Worm (Caenorhabditis elegans): ENCODE measurements around the gene mtpn-1.

Gene mtpn-1

ce11 chrX:2386922-2387566 lies 20.2 kb upstream of the mtpn-1 start:
- peak; percentile 35 for TF ChIP-seq nhr-43 (tag; optimal IDR thresholded peaks at IDR 0.05; ENCODE audit: poor library complexity, severe bottlenecking)
- no peak for TF ChIP-seq nhr-76 (tag; optimal IDR thresholded peaks at IDR 0.05)
- TF ChIP-seq nhr-11 (tag; optimal IDR thresholded peaks at IDR 0.05): no peak
- TF ChIP-seq nhr-25 (tag; optimal IDR thresholded peaks at IDR 0.05): no peak
- TF ChIP-seq nhr-23 (tag; optimal IDR thresholded peaks at IDR 0.05): peak; percentile 43
- no peak for TF ChIP-seq ztf-4 (tag; optimal IDR thresholded peaks at IDR 0.05)

ce11 chrX:2394983-2395382 lies 12.3 kb upstream of the mtpn-1 start, which contains the start of gene C43H6.6:
TSS of gene C43H6.6 (plus strand) at chrX:2395283.
- no peak for TF ChIP-seq ama-1 (optimal IDR thresholded peaks at IDR 0.05)
- no peak for TF ChIP-seq sea-2 (GFP tag; optimal IDR thresholded peaks at IDR 0.05)
- TF ChIP-seq ZK546.5 (tag; optimal IDR thresholded peaks at IDR 0.05): no peak
- no peak for TF ChIP-seq fkh-10 (GFP tag; optimal IDR thresholded peaks at IDR 0.05)
- no peak for TF ChIP-seq unc-39 (tag; optimal IDR thresholded peaks at IDR 0.05)
- TF ChIP-seq pha-4 (tag; optimal IDR thresholded peaks at IDR 0.05): no peak
- no peak for TF ChIP-seq fos-1 (tag; optimal IDR thresholded peaks at IDR 0.05)
- no peak for TF ChIP-seq aly-2 (tag; optimal IDR thresholded peaks at IDR 0.05)
- TF ChIP-seq ztf-11 (tag; optimal IDR thresholded peaks at IDR 0.05): no peak
- TF ChIP-seq nhr-77 (tag; optimal IDR thresholded peaks at IDR 0.05): no peak
- no peak for TF ChIP-seq elt-2 (tag; optimal IDR thresholded peaks at IDR 0.05)
- TF ChIP-seq nhr-28 (tag; optimal IDR thresholded peaks at IDR 0.05): no peak
- no peak for TF ChIP-seq eor-1 (tag; optimal IDR thresholded peaks at IDR 0.05)
- no peak for TF ChIP-seq pqm-1 (tag; optimal IDR thresholded peaks at IDR 0.05)
- no peak for TF ChIP-seq lin-15B (tag; optimal IDR thresholded peaks at IDR 0.05)
- no peak for TF ChIP-seq unc-62 (GFP tag; optimal IDR thresholded peaks at IDR 0.05)

ce11 chrX:2401883-2402282 lies 5.4 kb upstream of the mtpn-1 start, which contains the start of gene dhhc-9:
TSS of gene dhhc-9 (minus strand) at chrX:2402036.
- TF ChIP-seq nhr-23 (tag; optimal IDR thresholded peaks at IDR 0.05) (peak; percentile 39), zag-1 (tag; optimal IDR thresholded peaks at IDR 0.05) (no peak), hmg-11 (tag; optimal IDR thresholded peaks at IDR 0.05) (peak; percentile 97), pha-4 (tag; optimal IDR thresholded peaks at IDR 0.05) (peak; percentile 5), snpc-4 (tag; optimal IDR thresholded peaks at IDR 0.05) (peak; percentile 53), nhr-43 (tag; optimal IDR thresholded peaks at IDR 0.05; ENCODE audit: poor library complexity, severe bottlenecking) (peak; percentile 41), daf-12 (tag; optimal IDR thresholded peaks at IDR 0.05) (no peak), fos-1 (tag; optimal IDR thresholded peaks at IDR 0.05) (no peak), ceh-28 (tag; optimal IDR thresholded peaks at IDR 0.05) (no peak), aly-2 (tag; optimal IDR thresholded peaks at IDR 0.05) (no peak), elt-3 (tag; optimal IDR thresholded peaks at IDR 0.05) (no peak), tbx-2 (tag; optimal IDR thresholded peaks at IDR 0.05) (no peak), lin-15B (tag; optimal IDR thresholded peaks at IDR 0.05) (peak; percentile 22), jun-1 (tag; optimal IDR thresholded peaks at IDR 0.05) (peak; percentile 15), sea-2 (GFP tag; optimal IDR thresholded peaks at IDR 0.05) (no peak), nfya-1 (tag; optimal IDR thresholded peaks at IDR 0.05; ENCODE audit: insufficient read depth) (peak; percentile 81), pqm-1 (tag; optimal IDR thresholded peaks at IDR 0.05) (peak; percentile 23), unc-39 (tag; optimal IDR thresholded peaks at IDR 0.05) (no peak), nhr-11 (tag; optimal IDR thresholded peaks at IDR 0.05) (no peak), nhr-12 (tag; optimal IDR thresholded peaks at IDR 0.05) (no peak), lin-39 (tag; optimal IDR thresholded peaks at IDR 0.05) (peak; percentile 61), elt-2 (tag; optimal IDR thresholded peaks at IDR 0.05) (peak; percentile 17), nhr-25 (tag; optimal IDR thresholded peaks at IDR 0.05) (peak; percentile 64), ceh-82 (tag; optimal IDR thresholded peaks at IDR 0.05) (no peak), egl-5 (tag; optimal IDR thresholded peaks at IDR 0.05) (no peak), fkh-2 (tag; optimal IDR thresholded peaks at IDR 0.05) (no peak), ceh-16 (tag; optimal IDR thresholded peaks at IDR 0.05) (no peak)

ce11 chrX:2403724-2404123 lies 3.5 kb upstream of the mtpn-1 start, which contains the start of gene C43H6.4:
TSS of gene C43H6.4 (plus strand) at chrX:2404024.
- TF ChIP-seq ama-1 (optimal IDR thresholded peaks at IDR 0.05) (no peak), ZK546.5 (tag; optimal IDR thresholded peaks at IDR 0.05) (no peak), daf-12 (tag; optimal IDR thresholded peaks at IDR 0.05) (no peak), lsy-12 (tag; optimal IDR thresholded peaks at IDR 0.05) (no peak), sea-2 (GFP tag; optimal IDR thresholded peaks at IDR 0.05) (no peak), fkh-10 (GFP tag; optimal IDR thresholded peaks at IDR 0.05) (no peak), aly-2 (tag; optimal IDR thresholded peaks at IDR 0.05) (no peak), ceh-82 (tag; optimal IDR thresholded peaks at IDR 0.05) (no peak), unc-39 (tag; optimal IDR thresholded peaks at IDR 0.05) (no peak), fos-1 (tag; optimal IDR thresholded peaks at IDR 0.05) (no peak), R02D3.7 (tag; optimal IDR thresholded peaks at IDR 0.05) (no peak), elt-2 (tag; optimal IDR thresholded peaks at IDR 0.05) (no peak), elt-3 (tag; optimal IDR thresholded peaks at IDR 0.05) (no peak), fkh-2 (tag; optimal IDR thresholded peaks at IDR 0.05) (no peak), unc-62 (GFP tag; optimal IDR thresholded peaks at IDR 0.05) (no peak)

Data from whole organism, L3 larva.